Worm (Caenorhabditis elegans) whole organism, L4 larva: Measurements from ENCODE around the gene F32D8.8.

ENCODE experiments used
- F10B5.3 ChIP-seq: sonication (generic microtip); optimal IDR thresholded peaks from 2 replicates; lab custom pipeline; 2016; ENCODE audit warnings: mild to moderate bottlenecking, missing genetic modification characterization, missing compliant biosample characterization
- F26F4.8 ChIP-seq: fragments of 200-800 bp; sonication (Bioruptor generic); conservative IDR thresholded peaks from 2 replicates; pipeline ENCODE4 v1.3.6; 2022; ENCODE audit warnings: missing genetic modification characterization, missing compliant biosample characterization
- F37D6.2 ChIP-seq: sonication (generic microtip); optimal IDR thresholded peaks from 2 replicates; lab custom pipeline; 2016; ENCODE audit warnings: mild to moderate bottlenecking, missing genetic modification characterization, missing compliant biosample characterization
- T26A8.4 ChIP-seq: fragments of 200-800 bp; sonication (Bioruptor generic); IDR thresholded peaks from 2 replicates; pipeline ENCODE4 v1.3.6; 2022; ENCODE audit warnings: missing genetic modification characterization, missing compliant biosample characterization
- Y48G9A.11 ChIP-seq: fragments of 200-800 bp; sonication (Bioruptor generic); IDR thresholded peaks from 2 replicates; pipeline ENCODE4 v1.3.6; 2022; ENCODE audit warnings: missing genetic modification reagents, missing genetic modification characterization, missing compliant biosample characterization
- ZK546.5 ChIP-seq, 2 experiments: sonication (generic microtip); optimal IDR thresholded peaks; 2 replicates each; lab custom pipeline; 2017; ENCODE audit warnings: missing biosample characterization in 2 of 2, missing genetic modification characterization in 2 of 2
- aha-1 ChIP-seq: fragments of 150-350 bp; peaks from one replicate; lab custom pipeline; 2014; ENCODE audit warnings: missing biosample characterization, missing genetic modification characterization
- aly-2 ChIP-seq: sonication (generic microtip); optimal IDR thresholded peaks from 2 replicates; lab custom pipeline; 2018; ENCODE audit warnings: missing biosample characterization, missing genetic modification characterization
- ama-1 ChIP-seq: fragments of 150-350 bp; optimal IDR thresholded peaks from 2 replicates; lab custom pipeline; 2014; ENCODE audit warnings: inconsistent platforms, mixed read lengths
- ceh-20 ChIP-seq: fragments of 200-800 bp; sonication (Bioruptor generic); IDR thresholded peaks from 2 replicates; pipeline ENCODE4 v1.3.6; 2022; ENCODE audit warnings: missing genetic modification reagents, missing genetic modification characterization, missing compliant biosample characterization
- ceh-32 ChIP-seq: sonication (generic microtip); optimal IDR thresholded peaks from 2 replicates; lab custom pipeline; 2016; ENCODE audit warnings: mild to moderate bottlenecking, missing genetic modification characterization, missing compliant biosample characterization; ENCODE audit not compliant: poor library complexity
- ceh-44 ChIP-seq: fragments of 200-800 bp; sonication (Bioruptor generic); IDR thresholded peaks from 2 replicates; pipeline ENCODE4 v1.3.6; 2022; ENCODE audit warnings: missing genetic modification reagents, missing genetic modification characterization, missing compliant biosample characterization
- ceh-62 ChIP-seq: sonication (generic microtip); optimal IDR thresholded peaks from 2 replicates; lab custom pipeline; 2017; ENCODE audit warnings: missing biosample characterization, missing genetic modification characterization
- ceh-82 ChIP-seq: sonication (generic microtip); optimal IDR thresholded peaks from 2 replicates; lab custom pipeline; 2017; ENCODE audit warnings: missing biosample characterization, missing genetic modification characterization
- cey-2 ChIP-seq: sonication (generic microtip); optimal IDR thresholded peaks from 3 replicates; lab custom pipeline; 2017; ENCODE audit warnings: missing genetic modification characterization, mild to moderate bottlenecking, missing compliant biosample characterization, antibody characterized with exemption, borderline replicate concordance; ENCODE audit not compliant: insufficient read depth
- daf-12 ChIP-seq: fragments of 150-350 bp; optimal IDR thresholded peaks from 2 replicates; lab custom pipeline; 2014; ENCODE audit warnings: missing biosample characterization, missing genetic modification reagents, missing genetic modification characterization
- daf-19 ChIP-seq: fragments of 200-800 bp; sonication (Bioruptor generic); conservative IDR thresholded peaks from 2 replicates; pipeline ENCODE4 v1.3.6; 2022; ENCODE audit warnings: missing genetic modification characterization, missing compliant biosample characterization
- dmd-8 ChIP-seq: fragments of 200-800 bp; sonication (Bioruptor generic); IDR thresholded peaks from 2 replicates; pipeline ENCODE4 v1.3.6; 2022; ENCODE audit warnings: missing genetic modification characterization, missing compliant biosample characterization
- dmd-9 ChIP-seq: fragments of 200-800 bp; sonication (Bioruptor generic); IDR thresholded peaks from 2 replicates; pipeline ENCODE4 v1.3.6; 2022; ENCODE audit warnings: missing genetic modification reagents, missing genetic modification characterization, missing compliant biosample characterization
- dpl-1 ChIP-seq: fragments of 150-350 bp; optimal IDR thresholded peaks from 2 replicates; lab custom pipeline; 2014; ENCODE audit warnings: missing biosample characterization, missing genetic modification reagents, missing genetic modification characterization
- dve-1 ChIP-seq: sonication (generic microtip); optimal IDR thresholded peaks from 2 replicates; lab custom pipeline; 2017; ENCODE audit warnings: antibody characterized with exemption, mild to moderate bottlenecking, missing genetic modification characterization, missing compliant biosample characterization; ENCODE audit not compliant: insufficient read depth
- hif-1 ChIP-seq, 2 experiments: sonication (generic microtip); optimal IDR thresholded peaks; 2 replicates each; lab custom pipeline; 2016 to 2017; ENCODE audit warnings: missing compliant biosample characterization in 2 of 2, missing genetic modification characterization in 2 of 2, missing genetic modification reagents in 2 of 2, missing genotype in 2 of 2, mild to moderate bottlenecking in 1 of 2
- lin-13 ChIP-seq: fragments of 150-350 bp; optimal IDR thresholded peaks from 2 replicates; lab custom pipeline; 2014; ENCODE audit warnings: missing biosample characterization, missing genetic modification reagents, missing genetic modification characterization
- lin-38 ChIP-seq: fragments of 200-800 bp; sonication (Bioruptor generic); IDR thresholded peaks from 2 replicates; pipeline ENCODE4 v1.3.6; 2022; ENCODE audit warnings: missing genetic modification reagents, missing genetic modification characterization, missing compliant biosample characterization
- lin-39 ChIP-seq: fragments of 150-350 bp; optimal IDR thresholded peaks from 2 replicates; lab custom pipeline; 2014; ENCODE audit warnings: missing biosample characterization, missing genetic modification reagents, missing genetic modification characterization
- lir-3 ChIP-seq: sonication (generic microtip); optimal IDR thresholded peaks from 2 replicates; lab custom pipeline; 2016; ENCODE audit warnings: mild to moderate bottlenecking, missing genetic modification characterization, missing compliant biosample characterization
- madf-5 ChIP-seq, 2 experiments: fragments of 200-800 bp; sonication (Bioruptor generic); IDR thresholded peaks; 2 replicates each; pipeline ENCODE4 v1.3.6; 2022; ENCODE audit warnings: missing compliant biosample characterization in 2 of 2, missing genetic modification characterization in 2 of 2
- madf-9 ChIP-seq: fragments of 200-800 bp; sonication (Bioruptor generic); conservative IDR thresholded peaks from 2 replicates; pipeline ENCODE4 v1.3.6; 2022; ENCODE audit warnings: missing genetic modification reagents, missing genetic modification characterization, missing compliant biosample characterization
- mdt-29 ChIP-seq: fragments of 200-800 bp; sonication (Bioruptor generic); IDR thresholded peaks from 2 replicates; pipeline ENCODE4 v1.3.6; 2022; ENCODE audit warnings: missing genetic modification reagents, missing genetic modification characterization, missing compliant biosample characterization
- mep-1 ChIP-seq: fragments of 150-350 bp; sonication (generic microtip); optimal IDR thresholded peaks from 3 replicates; lab custom pipeline; 2014; ENCODE audit warnings: missing biosample characterization, missing genetic modification characterization
- mxl-2 ChIP-seq: fragments of 200-800 bp; sonication (Bioruptor generic); conservative IDR thresholded peaks from 2 replicates; pipeline ENCODE4 v1.3.6; 2022; ENCODE audit warnings: missing genetic modification reagents, missing genetic modification characterization, missing compliant biosample characterization
- nhr-102 ChIP-seq: sonication (generic microtip); optimal IDR thresholded peaks from 2 replicates; lab custom pipeline; 2016; ENCODE audit warnings: mild to moderate bottlenecking, missing genetic modification characterization, moderate library complexity, missing compliant biosample characterization
- nhr-28 ChIP-seq: fragments of 150-350 bp; optimal IDR thresholded peaks from 2 replicates; lab custom pipeline; 2014; ENCODE audit warnings: missing biosample characterization, missing genetic modification characterization
- nhr-41 ChIP-seq: fragments of 200-800 bp; sonication (Bioruptor generic); IDR thresholded peaks from 2 replicates; pipeline ENCODE4 v1.3.6; 2022; ENCODE audit warnings: missing genetic modification reagents, missing genetic modification characterization, missing compliant biosample characterization
- nhr-42 ChIP-seq: fragments of 200-800 bp; sonication (Bioruptor generic); IDR thresholded peaks from 2 replicates; pipeline ENCODE4 v1.3.6; 2022; ENCODE audit warnings: missing genetic modification characterization, missing compliant biosample characterization
- pqm-1 ChIP-seq: sonication (generic microtip); optimal IDR thresholded peaks from 2 replicates; lab custom pipeline; 2017; ENCODE audit warnings: missing biosample characterization, missing genetic modification characterization
- rbr-2 ChIP-seq: sonication (generic microtip); optimal IDR thresholded peaks from 2 replicates; lab custom pipeline; 2016; ENCODE audit warnings: missing genotype, missing genetic modification characterization, missing compliant biosample characterization
- sdz-12 ChIP-seq: fragments of 200-800 bp; sonication (Bioruptor generic); optimal IDR thresholded peaks from 2 replicates; lab custom pipeline; 2018; ENCODE audit warnings: mild to moderate bottlenecking, missing genetic modification characterization, missing compliant biosample characterization
- set-16 ChIP-seq: fragments of 200-800 bp; sonication (Bioruptor generic); IDR thresholded peaks from 2 replicates; pipeline ENCODE4 v1.3.6; 2022; ENCODE audit warnings: missing genetic modification reagents, missing genetic modification characterization, missing compliant biosample characterization
- unc-130 ChIP-seq: sonication (generic microtip); optimal IDR thresholded peaks from 2 replicates; lab custom pipeline; 2016; ENCODE audit warnings: missing genetic modification reagents, missing genetic modification characterization, missing compliant biosample characterization
- unc-62 ChIP-seq, 3 experiments: fragments of 150-350 bp in 1 of 3; sonication (generic microtip); optimal IDR thresholded peaks in 2 of 3; peaks in 1 of 3; 1 replicate in 1 of 3; 2 replicates in 2 of 3; lab custom pipeline; 2014 to 2017; ENCODE audit warnings: missing biosample characterization in 3 of 3, missing genetic modification characterization in 3 of 3, missing genetic modification reagents in 3 of 3, missing genotype in 1 of 3
- zfp-2 ChIP-seq: sonication (generic microtip); optimal IDR thresholded peaks from 2 replicates; lab custom pipeline; 2016; ENCODE audit warnings: mild to moderate bottlenecking, missing genetic modification characterization, missing compliant biosample characterization
- zip-11 ChIP-seq: fragments of 200-800 bp; sonication (Bioruptor generic); IDR thresholded peaks from 2 replicates; pipeline ENCODE4 v1.3.6; 2022; ENCODE audit warnings: missing genetic modification characterization, missing compliant biosample characterization

Gene F32D8.8

DNA sequence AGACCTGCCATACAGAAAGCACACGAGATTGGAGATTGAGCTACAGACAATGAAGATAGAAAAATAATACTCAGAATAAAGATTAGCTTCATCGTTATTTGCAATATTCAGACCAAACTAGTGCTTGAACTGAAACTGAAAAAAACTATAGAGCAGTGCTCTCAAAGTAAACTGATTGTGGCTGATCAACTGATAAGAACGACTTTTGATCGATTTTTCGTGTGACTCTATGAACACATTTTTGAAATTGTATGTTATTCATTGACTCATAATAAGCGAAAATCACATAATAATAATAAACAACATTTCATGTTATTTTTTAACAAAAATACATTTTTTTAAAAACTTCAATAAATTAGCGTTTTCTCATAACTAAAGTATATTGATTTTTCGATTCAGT, 1.5 kb downstream of the F32D8.8 start, which contains the start of gene spp-16:
TSS of gene spp-16 (minus strand) at position 179 of the 400 bp plus-strand sequence.
- TF ChIP-seq pqm-1, result peak; percentile 53
- TF ChIP-seq nhr-102 (tag; lab: Kevin White, UChicago), result no peak
- TF ChIP-seq mxl-2 (GFP tag; lab: Robert Waterston, UW), result no peak
- peak; percentile 44 for TF ChIP-seq nhr-28 (tag; lab: Kevin White, UChicago)
- peak; percentile 16 for TF ChIP-seq dve-1 (tag; lab: Kevin White, UChicago)
- TF ChIP-seq set-16 (GFP tag; lab: Robert Waterston, UW), result no peak
- TF ChIP-seq F26F4.8 (GFP tag; lab: Robert Waterston, UW), result no peak
- no peak for TF ChIP-seq F37D6.2 (tag; lab: Kevin White, UChicago)
- TF ChIP-seq madf-5 (GFP tag; IDR thresholded peaks at IDR 0.05; lab: Robert Waterston, UW), result no peak
- no peak for TF ChIP-seq madf-9 (GFP tag; lab: Robert Waterston, UW)
- TF ChIP-seq, all 104 proteins: peak for 3

DNA sequence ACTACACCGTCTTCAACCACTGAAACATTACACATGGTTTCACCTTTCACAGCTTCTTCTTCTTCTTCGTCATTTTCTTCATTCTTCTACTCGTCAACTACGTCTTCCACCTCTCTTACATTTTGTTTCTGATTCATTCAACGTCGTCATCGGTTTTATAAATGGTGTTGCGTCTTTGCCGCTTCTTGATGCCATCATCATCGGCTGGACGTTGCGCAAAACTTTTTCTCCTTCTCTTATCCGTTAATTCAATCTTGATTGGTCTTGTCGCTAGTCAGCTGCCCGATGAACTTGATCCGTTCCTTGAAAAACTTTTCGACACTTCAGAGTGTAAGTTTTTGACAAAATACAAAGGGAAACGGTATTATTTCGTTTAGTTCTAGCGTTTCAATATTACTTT, 4.0 kb downstream of the F32D8.8 start:
- TF ChIP-seq F26F4.8 (GFP tag; lab: Robert Waterston, UW), result no peak
- TF ChIP-seq unc-62 (GFP tag; optimal IDR thresholded peaks at IDR 0.05 in 1 of 2; lab: Kevin White, UChicago), result peak in 1 of 2 experiments; percentile 29
- no peak for TF ChIP-seq unc-62 (tag; optimal IDR thresholded peaks at IDR 0.05; lab: Kevin White, UChicago)
- TF ChIP-seq Y48G9A.11 (GFP tag; lab: Robert Waterston, UW), result no peak

DNA sequence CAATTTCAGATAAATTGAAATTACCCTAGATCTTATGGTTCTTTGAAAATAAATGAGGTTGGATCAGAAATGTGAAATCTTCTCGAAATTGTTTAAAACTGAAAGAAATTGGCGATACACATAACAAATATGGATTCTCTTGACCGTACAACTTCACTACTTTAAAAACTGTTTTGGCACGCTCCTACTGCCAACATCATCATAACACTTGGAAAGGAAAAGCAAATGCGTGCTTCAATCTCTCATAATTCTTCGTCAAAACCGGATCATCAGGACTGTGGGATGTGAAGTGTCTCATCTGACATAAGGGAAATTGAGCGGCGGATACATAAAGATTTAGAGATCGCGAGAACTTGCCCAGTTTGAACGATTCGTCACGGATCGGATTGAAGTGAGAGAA, 4.5 kb downstream of the F32D8.8 start, which contains the start of gene F32D8.7:
TSS of gene F32D8.7 (plus strand) at position 329 of the 400 bp plus-strand sequence.
- TF ChIP-seq nhr-28 (tag; lab: Kevin White, UChicago) (peak; percentile 10), madf-9 (GFP tag; lab: Robert Waterston, UW) (no peak), zip-11 (GFP tag; lab: Robert Waterston, UW) (no peak), unc-62 (GFP tag; optimal IDR thresholded peaks at IDR 0.05 in 1 of 2; lab: Kevin White, UChicago) (peak in 1 of 2 experiments; percentile 90), unc-62 (tag; optimal IDR thresholded peaks at IDR 0.05; lab: Kevin White, UChicago) (no peak), nhr-42 (no peak), zfp-2 (tag; lab: Kevin White, UChicago) (no peak), aha-1 (tag; lab: Kevin White, UChicago) (peak; percentile 81), lin-38 (GFP tag; lab: Robert Waterston, UW) (no peak)

DNA sequence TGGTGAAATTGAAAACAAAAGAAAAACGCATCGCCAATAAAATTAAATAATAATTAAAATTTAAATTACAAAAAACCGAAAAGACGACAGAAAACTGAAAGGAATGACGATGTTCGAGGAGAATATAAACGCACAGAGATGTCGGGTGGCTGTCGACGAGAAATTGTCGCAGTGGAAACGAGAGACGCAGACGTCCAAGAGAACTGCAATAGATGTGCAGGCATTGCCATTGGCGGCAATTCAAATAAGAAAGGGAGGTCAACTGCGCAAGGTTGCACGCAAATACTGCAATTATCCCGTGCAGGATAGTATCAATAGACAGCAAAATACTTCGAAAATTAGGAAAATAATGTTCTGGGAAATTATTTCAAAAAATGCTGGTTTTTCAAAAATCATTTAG, 5.4 kb downstream of the F32D8.8 start:
- TF ChIP-seq hif-1 (tag; optimal IDR thresholded peaks at IDR 0.05; lab: Kevin White, UChicago) (peak; percentile 67 to 94), ceh-82 (tag; lab: Kevin White, UChicago) (no peak), madf-5 (GFP tag; IDR thresholded peaks at IDR 0.05; lab: Robert Waterston, UW) (peak; percentile 84 to 88), nhr-41 (peak; percentile 97), set-16 (GFP tag; lab: Robert Waterston, UW) (peak; percentile 68), F10B5.3 (tag; lab: Kevin White, UChicago) (peak; percentile 93), unc-130 (GFP tag; lab: Kevin White, UChicago) (peak; percentile 97), ama-1 (lab: Kevin White, UChicago) (peak; percentile 75), daf-19 (GFP tag; lab: Robert Waterston, UW) (peak; percentile 88; the same call in 1 of the 2 replicates), nhr-28 (tag; lab: Kevin White, UChicago) (peak; percentile 97), mep-1 (tag; lab: Kevin White, UChicago) (peak; percentile 99), ceh-20 (GFP tag; lab: Robert Waterston, UW) (peak; percentile 99), ceh-44 (peak; percentile 88), cey-2 (tag; lab: Kevin White, UChicago) (peak; percentile 23), ceh-62 (tag; lab: Kevin White, UChicago) (no peak), unc-62 (GFP tag; optimal IDR thresholded peaks at IDR 0.05 in 1 of 2; lab: Kevin White, UChicago) (peak in 1 of 2 experiments; percentile 99), unc-62 (tag; optimal IDR thresholded peaks at IDR 0.05; lab: Kevin White, UChicago) (peak; percentile 80), lin-39 (no peak), lir-3 (peak; percentile 67), sdz-12 (GFP tag; lab: Kevin White, UChicago) (peak; percentile 93), daf-12 (tag; lab: Kevin White, UChicago) (no peak), T26A8.4 (GFP tag; lab: Robert Waterston, UW) (peak; percentile 98), dmd-9 (GFP tag; lab: Robert Waterston, UW) (peak; percentile 84), ceh-32 (peak; percentile 87), dmd-8 (no peak), dpl-1 (GFP tag; lab: Kevin White, UChicago) (peak; percentile 100), ZK546.5 (tag; optimal IDR thresholded peaks at IDR 0.05; lab: Kevin White, UChicago) (peak; percentile 97 to 100), rbr-2 (tag; lab: Kevin White, UChicago) (peak; percentile 98), mdt-29 (GFP tag; lab: Robert Waterston, UW) (peak; percentile 97), aly-2 (tag; lab: Kevin White, UChicago) (no peak), lin-13 (GFP tag; lab: Kevin White, UChicago) (peak; percentile 96)
